Fruit fly (Drosophila melanogaster) whole organism, embryonic: ENCODE data around the gene CG32161.

Experiments used
- BEAF-32 ChIP-seq: fragments of 200-800 bp; sonication (Bioruptor generic); optimal IDR thresholded peaks from 3 replicates; lab custom pipeline; 2017; ENCODE audit warnings: missing biosample characterization, missing genetic modification characterization, mild to moderate bottlenecking, moderate library complexity, missing genetic modification reagents
- Bdp1 ChIP-seq: fragments of 200-800 bp; sonication (Bioruptor generic); optimal IDR thresholded peaks from 3 replicates; lab custom pipeline; 2016; ENCODE audit warnings: missing biosample characterization, missing genetic modification characterization
- C15 ChIP-seq: fragments of 200-800 bp; sonication (Bioruptor generic); IDR thresholded peaks from 3 replicates; pipeline ENCODE4 v1.3.6; 2022; ENCODE audit warnings: missing biosample characterization, missing genetic modification characterization
- CG11085 ChIP-seq: fragments of 200-800 bp; sonication (Bioruptor generic); IDR thresholded peaks from 2 replicates; pipeline ENCODE4 v1.3.6; 2022; ENCODE audit warnings: missing biosample characterization, missing genetic modification characterization
- CG12236 ChIP-seq: fragments of 200-800 bp; sonication (Bioruptor generic); optimal IDR thresholded peaks from 2 replicates; lab custom pipeline; 2016; ENCODE audit warnings: missing biosample characterization, missing genetic modification characterization
- CG14667 ChIP-seq: fragments of 200-800 bp; sonication (Bioruptor generic); IDR thresholded peaks from 2 replicates; pipeline ENCODE4 v1.3.6; 2022; ENCODE audit warnings: missing biosample characterization, missing genetic modification characterization
- CG17186 ChIP-seq: fragments of 200-800 bp; sonication (Bioruptor generic); optimal IDR thresholded peaks from 3 replicates; lab custom pipeline; 2017; ENCODE audit warnings: missing biosample characterization, missing genetic modification reagents, missing genetic modification characterization
- CG17829 ChIP-seq: fragments of 200-800 bp; optimal IDR thresholded peaks from 2 replicates; lab custom pipeline; 2019; ENCODE audit warnings: missing biosample characterization, mild to moderate bottlenecking, missing genetic modification characterization, moderate library complexity
- CG31365 ChIP-seq: fragments of 200-800 bp; sonication (Bioruptor generic); optimal IDR thresholded peaks from 2 replicates; lab custom pipeline; 2018; ENCODE audit warnings: missing biosample characterization, mild to moderate bottlenecking, missing genetic modification characterization
- CG3281 ChIP-seq: fragments of 200-800 bp; sonication (Bioruptor generic); optimal IDR thresholded peaks from 3 replicates; lab custom pipeline; 2017; ENCODE audit warnings: missing biosample characterization, mild to moderate bottlenecking, missing genetic modification characterization
- CG42726 ChIP-seq: fragments of 200-800 bp; sonication (Bioruptor generic); IDR thresholded peaks from 2 replicates; pipeline ENCODE4 v1.3.6; 2022; ENCODE audit warnings: missing biosample characterization, missing genetic modification characterization; ENCODE audit not compliant: partially characterized antibody
- CG7786 ChIP-seq: fragments of 200-800 bp; sonication (Bioruptor generic); optimal IDR thresholded peaks from 2 replicates; lab custom pipeline; 2016; ENCODE audit warnings: missing biosample characterization, missing genetic modification characterization
- CG8281 ChIP-seq: fragments of 200-800 bp; sonication (Bioruptor generic); optimal IDR thresholded peaks from 2 replicates; lab custom pipeline; 2018; ENCODE audit warnings: missing biosample characterization, mild to moderate bottlenecking, missing genetic modification characterization, moderate library complexity
- CG8290 ChIP-seq, 3 experiments: fragments of 200-800 bp; sonication (Bioruptor generic); optimal IDR thresholded peaks; 2 replicates each; lab custom pipeline; 2016 to 2019; ENCODE audit warnings: missing biosample characterization in 3 of 3, missing genetic modification characterization in 3 of 3, mild to moderate bottlenecking in 2 of 3, moderate library complexity in 1 of 3
- CG8924 ChIP-seq: fragments of 200-800 bp; optimal IDR thresholded peaks from 3 replicates; lab custom pipeline; 2019; ENCODE audit warnings: missing biosample characterization, mild to moderate bottlenecking, missing genetic modification characterization, moderate library complexity
- CG9797 ChIP-seq: fragments of 200-800 bp; sonication (Bioruptor generic); optimal IDR thresholded peaks from 3 replicates; lab custom pipeline; 2018; ENCODE audit warnings: missing biosample characterization, mild to moderate bottlenecking, missing genetic modification characterization
- CTCF ChIP-seq: fragments of 200-800 bp; sonication (Bioruptor generic); optimal IDR thresholded peaks from 2 replicates; lab custom pipeline; 2017; ENCODE audit warnings: missing biosample characterization, mild to moderate bottlenecking, missing genetic modification characterization, moderate library complexity
- D19A ChIP-seq: fragments of 200-800 bp; optimal IDR thresholded peaks from 3 replicates; lab custom pipeline; 2019; ENCODE audit warnings: missing biosample characterization, mild to moderate bottlenecking, missing genetic modification characterization, moderate library complexity
- Ets65A ChIP-seq: fragments of 200-800 bp; sonication (Bioruptor generic); peaks from one replicate; lab custom pipeline; 2016; ENCODE audit warnings: missing biosample characterization, missing genetic modification characterization
- GATAe ChIP-seq: fragments of 200-800 bp; sonication (Bioruptor generic); conservative IDR thresholded peaks from 2 replicates; pipeline ENCODE4 v1.3.6; 2022; ENCODE audit warnings: missing biosample characterization, missing genetic modification characterization
- Jarid2 ChIP-seq: fragments of 200-800 bp; sonication (Bioruptor generic); optimal IDR thresholded peaks from 3 replicates; lab custom pipeline; 2017; ENCODE audit warnings: mild to moderate bottlenecking, missing biosample characterization, missing genetic modification reagents, missing genetic modification characterization
- Mes4 ChIP-seq: fragments of 200-800 bp; sonication (Bioruptor generic); optimal IDR thresholded peaks from 2 replicates; lab custom pipeline; 2016; ENCODE audit warnings: missing biosample characterization, missing genetic modification characterization
- NFAT ChIP-seq: fragments of 200-800 bp; sonication (Bioruptor generic); IDR thresholded peaks from 2 replicates; pipeline ENCODE4 v1.3.6; 2022; ENCODE audit warnings: missing biosample characterization, missing genetic modification characterization
- Nf-YB ChIP-seq: fragments of 200-800 bp; sonication (Bioruptor generic); optimal IDR thresholded peaks from 3 replicates; lab custom pipeline; 2019; ENCODE audit warnings: missing biosample characterization, mild to moderate bottlenecking, missing genetic modification characterization, moderate library complexity
- Pdp1 ChIP-seq, 2 experiments: fragments of 200-800 bp; sonication (Bioruptor generic); optimal IDR thresholded peaks; 3 replicates each; lab custom pipeline; 2016; ENCODE audit warnings: missing biosample characterization in 2 of 2, missing genetic modification characterization in 2 of 2, mild to moderate bottlenecking in 1 of 2, moderate library complexity in 1 of 2
- Ravus ChIP-seq: fragments of 200-800 bp; sonication (Bioruptor generic); IDR thresholded peaks from 2 replicates; pipeline ENCODE4 v1.3.6; 2022; ENCODE audit warnings: missing biosample characterization, missing genetic modification characterization
- Rx ChIP-seq: fragments of 200-800 bp; sonication (Bioruptor generic); IDR thresholded peaks from 2 replicates; pipeline ENCODE4 v1.3.6; 2022; ENCODE audit warnings: missing biosample characterization, missing genetic modification characterization
- Sox100B ChIP-seq: fragments of 200-800 bp; sonication (Bioruptor generic); optimal IDR thresholded peaks from 3 replicates; lab custom pipeline; 2018; ENCODE audit warnings: missing biosample characterization, mild to moderate bottlenecking, missing genetic modification characterization
- Sry-δ ChIP-seq: fragments of 200-800 bp; sonication (Bioruptor generic); optimal IDR thresholded peaks from 2 replicates; lab custom pipeline; 2016; ENCODE audit warnings: missing biosample characterization, missing genetic modification characterization
- Vsx1 ChIP-seq: fragments of 200-800 bp; sonication (Bioruptor generic); optimal IDR thresholded peaks from 2 replicates; lab custom pipeline; 2017; ENCODE audit warnings: missing biosample characterization, mild to moderate bottlenecking, missing genetic modification characterization, missing genetic modification reagents
- Xbp1 ChIP-seq: fragments of 200-800 bp; sonication (Bioruptor generic); optimal IDR thresholded peaks from 3 replicates; lab custom pipeline; 2016; ENCODE audit warnings: missing biosample characterization, mild to moderate bottlenecking, missing genetic modification characterization
- YL-1 ChIP-seq: fragments of 200-800 bp; sonication (Bioruptor generic); optimal IDR thresholded peaks from 3 replicates; lab custom pipeline; 2017; ENCODE audit warnings: missing biosample characterization, mild to moderate bottlenecking, missing genetic modification characterization
- bowl ChIP-seq: fragments of 200-800 bp; sonication (Bioruptor generic); IDR thresholded peaks from 2 replicates; pipeline ENCODE4 v1.3.6; 2022; ENCODE audit warnings: missing biosample characterization, missing genetic modification characterization
- ci ChIP-seq: fragments of 200-800 bp; sonication (Bioruptor generic); IDR thresholded peaks from 3 replicates; pipeline ENCODE4 v1.3.6; 2022; ENCODE audit warnings: missing biosample characterization, missing genetic modification characterization
- croc ChIP-seq: fragments of 200-800 bp; sonication (Bioruptor generic); conservative IDR thresholded peaks from 3 replicates; pipeline ENCODE4 v1.3.6; 2022; ENCODE audit warnings: missing biosample characterization, missing genetic modification characterization
- crol ChIP-seq: fragments of 200-800 bp; sonication (Bioruptor generic); IDR thresholded peaks from 2 replicates; pipeline ENCODE4 v1.3.6; 2022; ENCODE audit warnings: missing biosample characterization, missing genetic modification characterization
- en ChIP-seq: fragments of 200-800 bp; sonication (Bioruptor generic); optimal IDR thresholded peaks from 2 replicates; lab custom pipeline; 2016; ENCODE audit warnings: missing biosample characterization, missing genetic modification characterization
- eve ChIP-seq, 2 experiments: fragments of >200 bp; optimal IDR thresholded peaks; 2 replicates each; lab custom pipeline; 2017; ENCODE audit warnings: missing biosample characterization in 2 of 2, missing genetic modification characterization in 2 of 2
- grau ChIP-seq: fragments of 200-800 bp; optimal IDR thresholded peaks from 3 replicates; lab custom pipeline; 2019; ENCODE audit warnings: missing biosample characterization, mild to moderate bottlenecking, missing genetic modification characterization, moderate library complexity
- ind ChIP-seq: fragments of 200-800 bp; sonication (Bioruptor generic); optimal IDR thresholded peaks from 3 replicates; lab custom pipeline; 2016; ENCODE audit warnings: missing biosample characterization, missing genetic modification characterization
- jumu ChIP-seq: fragments of 200-800 bp; sonication (Bioruptor generic); optimal IDR thresholded peaks from 3 replicates; lab custom pipeline; 2016; ENCODE audit warnings: missing biosample characterization, missing genetic modification characterization
- ken ChIP-seq: fragments of 200-800 bp; sonication (Bioruptor generic); IDR thresholded peaks from 3 replicates; pipeline ENCODE4 v1.3.6; 2022; ENCODE audit warnings: missing biosample characterization, missing genetic modification characterization
- lola ChIP-seq, 3 experiments: fragments of >200 bp in 2 of 3; fragments of 200-800 bp in 1 of 3; sonication (Bioruptor generic) in 1 of 3; optimal IDR thresholded peaks; 2 replicates each; lab custom pipeline; 2017 to 2019; ENCODE audit warnings: missing biosample characterization in 3 of 3, missing genetic modification characterization in 3 of 3, mild to moderate bottlenecking in 1 of 3, moderate library complexity in 1 of 3
- maf-S ChIP-seq: fragments of 200-800 bp; sonication (Bioruptor generic); optimal IDR thresholded peaks from 2 replicates; lab custom pipeline; 2016; ENCODE audit warnings: missing biosample characterization, missing genetic modification characterization
- ranshi ChIP-seq: fragments of 200-800 bp; sonication (Bioruptor generic); IDR thresholded peaks from 2 replicates; pipeline ENCODE4 v1.3.6; 2022; ENCODE audit warnings: missing biosample characterization, missing genetic modification characterization
- sim ChIP-seq: fragments of 200-800 bp; sonication (Bioruptor generic); IDR thresholded peaks from 2 replicates; pipeline ENCODE4 v1.3.6; 2022; ENCODE audit warnings: missing biosample characterization, missing genetic modification characterization
- sima ChIP-seq: fragments of 200-800 bp; sonication (Bioruptor generic); optimal IDR thresholded peaks from 2 replicates; lab custom pipeline; 2016; ENCODE audit warnings: missing biosample characterization, missing genetic modification characterization
- sqz ChIP-seq: fragments of 200-800 bp; sonication (Bioruptor generic); optimal IDR thresholded peaks from 3 replicates; lab custom pipeline; 2018; ENCODE audit warnings: missing biosample characterization, mild to moderate bottlenecking, missing genetic modification characterization
- trh ChIP-seq: fragments of 200-800 bp; sonication (Bioruptor generic); optimal IDR thresholded peaks from 2 replicates; lab custom pipeline; 2016; ENCODE audit warnings: missing biosample characterization, missing genetic modification characterization
- tx ChIP-seq: fragments of 200-800 bp; sonication (Bioruptor generic); optimal IDR thresholded peaks from 2 replicates; lab custom pipeline; 2016; ENCODE audit warnings: missing biosample characterization, missing genetic modification characterization
- vfl ChIP-seq: fragments of 200-800 bp; sonication (Bioruptor generic); optimal IDR thresholded peaks from 2 replicates; lab custom pipeline; 2016; ENCODE audit warnings: missing biosample characterization, missing genetic modification characterization
- z ChIP-seq: fragments of 200-800 bp; sonication (Bioruptor generic); IDR thresholded peaks from 3 replicates; pipeline ENCODE4 v1.3.6; 2022; ENCODE audit warnings: missing biosample characterization, missing genetic modification characterization

The CG32161 gene

dm6 chr3L:16808139-16808538 lies 37.9 kb upstream of the CG32161 start (continued):
- TF ChIP-seq CG7786 (GFP tag; lab: Kevin White, UChicago) (no peak), Ravus (GFP tag; lab: Robert Waterston, UW) (no peak), Xbp1 (GFP tag; lab: Kevin White, UChicago) (peak; percentile 19), Sry-δ (GFP tag; lab: Kevin White, UChicago) (peak; percentile 48), CG31365 (tag; lab: Kevin White, UChicago) (no peak), tx (GFP tag; lab: Kevin White, UChicago) (no peak), maf-S (GFP tag; lab: Kevin White, UChicago) (no peak), z (GFP tag; lab: Robert Waterston, UW) (no peak), jumu (GFP tag; lab: Kevin White, UChicago) (peak; percentile 19), eve (GFP tag; optimal IDR thresholded peaks at IDR 0.05; lab: Kevin White, UChicago) (no peak), ind (GFP tag; lab: Kevin White, UChicago) (no peak), CG11085 (GFP tag; lab: Robert Waterston, UW) (no peak), crol (GFP tag; lab: Robert Waterston, UW) (no peak), lola (GFP tag; optimal IDR thresholded peaks at IDR 0.05; lab: Kevin White, UChicago) (peak in 1 of 3 experiments; percentile 3), CG8924 (tag; lab: Kevin White, UChicago) (peak; percentile 8), NFAT (GFP tag; lab: Robert Waterston, UW) (peak; percentile 29; the same call in 1 of the 2 replicates), CG17829 (peak; percentile 25), BEAF-32 (GFP tag; lab: Kevin White, UChicago) (peak; percentile 49), C15 (GFP tag; lab: Robert Waterston, UW) (no peak), Jarid2 (GFP tag; lab: Kevin White, UChicago) (no peak), YL-1 (GFP tag; lab: Kevin White, UChicago) (peak; percentile 61), Bdp1 (GFP tag; lab: Kevin White, UChicago) (no peak), bowl (GFP tag; lab: Robert Waterston, UW) (no peak), CTCF (GFP tag; lab: Kevin White, UChicago) (peak; percentile 49), CG8281 (tag; lab: Kevin White, UChicago) (no peak), Vsx1 (no peak), grau (peak; percentile 30), sima (GFP tag; lab: Kevin White, UChicago) (no peak), Sox100B (GFP tag; lab: Kevin White, UChicago) (no peak), CG12236 (GFP tag; lab: Kevin White, UChicago) (no peak), ranshi (GFP tag; lab: Robert Waterston, UW) (no peak), sim (no peak), CG8290 (GFP tag; optimal IDR thresholded peaks at IDR 0.05; lab: Kevin White, UChicago) (peak; percentile 72), CG8290 (tag; optimal IDR thresholded peaks at IDR 0.05; lab: Kevin White, UChicago) (peak in 1 of 2 experiments; percentile 69), CG14667 (GFP tag; lab: Robert Waterston, UW) (no peak), D19A (tag; lab: Kevin White, UChicago) (no peak), GATAe (peak; percentile 44; the same call in 1 of the 2 replicates), Rx (no peak), ci (GFP tag; lab: Robert Waterston, UW) (no peak), croc (GFP tag; lab: Robert Waterston, UW) (no peak), CG9797 (GFP tag; lab: Kevin White, UChicago) (peak; percentile 89), CG42726 (GFP tag; lab: Robert Waterston, UW) (peak; percentile 66), en (no peak), Ets65A (GFP tag; lab: Kevin White, UChicago) (peak; percentile 75), sqz (GFP tag; lab: Kevin White, UChicago) (peak; percentile 42), CG3281 (GFP tag; lab: Kevin White, UChicago) (no peak), Nf-YB (GFP tag; lab: Kevin White, UChicago) (no peak), Mes4 (GFP tag; lab: Kevin White, UChicago) (no peak), CG17186 (GFP tag; lab: Kevin White, UChicago) (peak; percentile 41), ken (0 out of 3 replicates have a peak, but pooled peaks have one; percentile 3), Pdp1 (GFP tag; optimal IDR thresholded peaks at IDR 0.05; lab: Kevin White, UChicago) (peak in 1 of 2 experiments; percentile 75), trh (GFP tag; lab: Kevin White, UChicago) (no peak), vfl (GFP tag; lab: Kevin White, UChicago) (peak; percentile 27)
